Fruit fly (Drosophila melanogaster) whole organism, wandering third instar larva: ENCODE results near the gene Ets97D.

Experiments used
- CG9705 ChIP-seq: fragments of 200-800 bp; sonication (Bioruptor generic); optimal IDR thresholded peaks from 2 replicates; lab custom pipeline; 2018; ENCODE audit warnings: missing biosample characterization, mild to moderate bottlenecking, missing genetic modification characterization
- brk ChIP-seq: fragments of 200-800 bp; sonication (Bioruptor generic); optimal IDR thresholded peaks from 2 replicates; lab custom pipeline; 2016; ENCODE audit warnings: missing biosample characterization, mild to moderate bottlenecking, missing genetic modification characterization
- foxo ChIP-seq, 2 experiments: fragments of 200-800 bp; sonication (Bioruptor generic); optimal IDR thresholded peaks; 2 replicates in 1 of 2; 3 replicates in 1 of 2; lab custom pipeline; 2016 to 2017; ENCODE audit warnings: missing biosample characterization in 2 of 2, missing genetic modification characterization in 2 of 2
- lola ChIP-seq: fragments of >200 bp; optimal IDR thresholded peaks from 2 replicates; lab custom pipeline; 2017; ENCODE audit warnings: missing biosample characterization, missing genetic modification characterization
- pan ChIP-seq: fragments of >200 bp; optimal IDR thresholded peaks from 2 replicates; lab custom pipeline; 2017
- psq ChIP-seq: fragments of 200-800 bp; sonication (Bioruptor generic); optimal IDR thresholded peaks from 3 replicates; lab custom pipeline; 2017; ENCODE audit warnings: missing biosample characterization, mild to moderate bottlenecking, missing genetic modification characterization, moderate library complexity
- tai ChIP-seq: sonication (Bioruptor generic); optimal IDR thresholded peaks from 2 replicates; lab custom pipeline; 2016; ENCODE audit warnings: missing biosample characterization, missing genetic modification characterization
- usp ChIP-seq: fragments of >200 bp; optimal IDR thresholded peaks from 2 replicates; lab custom pipeline; 2017; ENCODE audit warnings: missing biosample characterization, missing genetic modification characterization
- woc ChIP-seq: sonication (Bioruptor generic); optimal IDR thresholded peaks from 2 replicates; lab custom pipeline; 2016; ENCODE audit warnings: missing biosample characterization, mild to moderate bottlenecking, missing genetic modification characterization

DNA sequence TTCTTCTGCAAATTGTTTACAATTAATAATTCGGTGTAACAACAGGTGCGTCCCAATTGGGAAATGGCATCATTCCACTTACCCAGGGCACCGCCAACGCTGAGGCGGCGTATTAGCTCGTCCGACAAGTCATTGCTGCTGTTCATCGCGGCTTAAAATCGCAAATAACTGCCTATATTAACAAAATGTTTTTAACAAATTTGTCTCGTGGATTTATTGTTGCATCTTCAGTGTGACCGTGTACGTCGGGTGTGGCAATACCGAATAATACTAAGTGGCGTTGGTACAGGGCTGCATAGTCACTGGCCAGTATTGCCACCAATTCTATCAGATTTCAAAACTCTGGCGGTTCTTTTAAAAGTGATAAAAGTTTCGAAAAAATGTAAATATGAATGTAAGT is at the start of gene Ets97D:
- TF ChIP-seq brk = no peak
- no peak for TF ChIP-seq CG9705 (GFP tag; lab: Kevin White, UChicago)
- no peak for TF ChIP-seq usp
- TF ChIP-seq pan = no peak
- no peak for TF ChIP-seq tai
- TF ChIP-seq psq (GFP tag; lab: Kevin White, UChicago) = no peak
- no peak for TF ChIP-seq woc (GFP tag; lab: Kevin White, UChicago)
- no peak for TF ChIP-seq foxo (GFP tag; optimal IDR thresholded peaks at IDR 0.05; lab: Kevin White, UChicago)
- no peak for TF ChIP-seq lola (GFP tag; lab: Kevin White, UChicago)
